Fruit fly (Drosophila melanogaster) whole organism, pupa: Measurements from ENCODE around the gene Lst8.

ENCODE experiments used
- CG10348 ChIP-seq: fragments of 200-800 bp; sonication (Bioruptor generic); IDR thresholded peaks from 2 replicates; pipeline ENCODE4 v1.3.6; 2022; ENCODE audit warnings: missing biosample characterization, missing genetic modification characterization
- CG12605 ChIP-seq: fragments of 200-800 bp; sonication (Bioruptor generic); IDR thresholded peaks from 2 replicates; pipeline ENCODE4 v1.3.6; 2022; ENCODE audit warnings: missing biosample characterization, missing genetic modification characterization
- CG13204 ChIP-seq: fragments of 200-800 bp; sonication (Bioruptor generic); optimal IDR thresholded peaks from 2 replicates; lab custom pipeline; 2018; ENCODE audit warnings: missing biosample characterization, mild to moderate bottlenecking, missing genetic modification characterization, moderate library complexity
- CG14655 ChIP-seq: fragments of 200-800 bp; sonication (Bioruptor generic); optimal IDR thresholded peaks from 3 replicates; lab custom pipeline; 2017; ENCODE audit warnings: mild to moderate bottlenecking, missing biosample characterization, missing genetic modification reagents, missing genetic modification characterization
- CG15710 ChIP-seq: fragments of 200-800 bp; sonication (Bioruptor generic); optimal IDR thresholded peaks from 2 replicates; lab custom pipeline; 2018; ENCODE audit warnings: missing biosample characterization, mild to moderate bottlenecking, missing genetic modification characterization, moderate library complexity
- CG17806 ChIP-seq: fragments of 200-800 bp; sonication (Bioruptor generic); optimal IDR thresholded peaks from 2 replicates; lab custom pipeline; 2018; ENCODE audit warnings: missing biosample characterization, mild to moderate bottlenecking, missing genetic modification characterization, moderate library complexity
- CG32121 ChIP-seq: fragments of 200-800 bp; sonication (Bioruptor generic); IDR thresholded peaks from 2 replicates; pipeline ENCODE4 v1.3.6; 2022; ENCODE audit warnings: missing biosample characterization, missing genetic modification characterization
- CG34367 ChIP-seq: fragments of 200-800 bp; sonication (Bioruptor generic); optimal IDR thresholded peaks from 2 replicates; lab custom pipeline; 2018; ENCODE audit warnings: missing biosample characterization, mild to moderate bottlenecking, missing genetic modification characterization
- CG4496 ChIP-seq: fragments of 200-800 bp; sonication (Bioruptor generic); IDR thresholded peaks from 3 replicates; pipeline ENCODE4 v1.3.6; 2022; ENCODE audit warnings: missing biosample characterization, missing genetic modification characterization
- CG8159 ChIP-seq: fragments of 200-800 bp; sonication (Bioruptor generic); optimal IDR thresholded peaks from 3 replicates; lab custom pipeline; 2018; ENCODE audit warnings: missing biosample characterization, mild to moderate bottlenecking, missing genetic modification characterization, moderate library complexity
- CG8301 ChIP-seq: fragments of 200-800 bp; sonication (Bioruptor generic); optimal IDR thresholded peaks from 2 replicates; lab custom pipeline; 2018; ENCODE audit warnings: missing biosample characterization, mild to moderate bottlenecking, missing genetic modification characterization
- CG9948 ChIP-seq: fragments of 200-800 bp; sonication (Bioruptor generic); optimal IDR thresholded peaks from 2 replicates; lab custom pipeline; 2018; ENCODE audit warnings: missing biosample characterization, mild to moderate bottlenecking, missing genetic modification characterization, moderate library complexity
- D1 ChIP-seq: fragments of 200-800 bp; sonication (Bioruptor generic); optimal IDR thresholded peaks from 2 replicates; lab custom pipeline; 2018; ENCODE audit warnings: missing biosample characterization, mild to moderate bottlenecking, missing genetic modification characterization, moderate library complexity
- EcR ChIP-seq: fragments of 200-800 bp; sonication (Bioruptor generic); optimal IDR thresholded peaks from 3 replicates; lab custom pipeline; 2019; ENCODE audit warnings: missing biosample characterization, missing genetic modification characterization, mild to moderate bottlenecking, moderate library complexity, missing genetic modification reagents
- Ets98B ChIP-seq: fragments of 200-800 bp; sonication (Bioruptor generic); IDR thresholded peaks from 2 replicates; pipeline ENCODE4 v1.3.6; 2022; ENCODE audit warnings: missing biosample characterization, missing genetic modification characterization
- Pif1A ChIP-seq: fragments of 200-800 bp; sonication (Bioruptor generic); optimal IDR thresholded peaks from 3 replicates; lab custom pipeline; 2016; ENCODE audit warnings: missing biosample characterization, missing genetic modification characterization
- Pif1B ChIP-seq: fragments of 200-800 bp; sonication (Bioruptor generic); optimal IDR thresholded peaks from 3 replicates; lab custom pipeline; 2016; ENCODE audit warnings: missing biosample characterization, missing genetic modification characterization
- Snoo ChIP-seq: fragments of 200-800 bp; sonication (Bioruptor generic); optimal IDR thresholded peaks from 3 replicates; lab custom pipeline; 2017; ENCODE audit warnings: missing biosample characterization, mild to moderate bottlenecking, missing genetic modification characterization, inconsistent platforms
- fd96Ca ChIP-seq: fragments of 200-800 bp; sonication (Bioruptor generic); IDR thresholded peaks from 3 replicates; pipeline ENCODE4 v1.3.6; 2022; ENCODE audit warnings: missing biosample characterization, missing genetic modification characterization
- gl ChIP-seq: fragments of 200-800 bp; sonication (Bioruptor generic); optimal IDR thresholded peaks from 2 replicates; lab custom pipeline; 2018; ENCODE audit warnings: missing biosample characterization, mild to moderate bottlenecking, missing genetic modification characterization
- rn ChIP-seq: fragments of 200-800 bp; sonication (Bioruptor generic); IDR thresholded peaks from 2 replicates; pipeline ENCODE4 v1.3.6; 2022; ENCODE audit warnings: missing biosample characterization, missing genetic modification characterization

Gene Lst8

dm6 chrX:9582659-9583317, 23.0 kb downstream of the Lst8 start:
- TF ChIP-seq CG8159 (tag; lab: Kevin White, UChicago) (peak; percentile 82), Pif1A (GFP tag; lab: Kevin White, UChicago) (peak; percentile 34), CG12605 (GFP tag; lab: Robert Waterston, UW) (no peak), CG15710 (peak; percentile 69), CG10348 (GFP tag; lab: Robert Waterston, UW) (no peak), CG14655 (GFP tag; lab: Kevin White, UChicago) (peak; percentile 82), Pif1B (GFP tag; lab: Kevin White, UChicago) (peak; percentile 27), CG8301 (tag; lab: Kevin White, UChicago) (peak; percentile 73), gl (tag; lab: Kevin White, UChicago) (peak; percentile 28), CG17806 (peak; percentile 63), Snoo (peak; percentile 53), Ets98B (GFP tag; lab: Robert Waterston, UW) (peak; percentile 21; the same call in 1 of the 2 replicates), CG13204 (GFP tag; lab: Kevin White, UChicago) (no peak), CG9948 (tag; lab: Kevin White, UChicago) (peak; percentile 69), rn (GFP tag; lab: Robert Waterston, UW) (no peak), D1 (no peak), CG34367 (tag; lab: Kevin White, UChicago) (peak; percentile 68), fd96Ca (GFP tag; lab: Robert Waterston, UW) (no peak), CG4496 (GFP tag; lab: Robert Waterston, UW) (peak; percentile 49; the same call in 1 of the 3 replicates), EcR (GFP tag; lab: Kevin White, UChicago) (no peak), CG32121 (0 out of 2 replicates have a peak, but pooled peaks have one; percentile 20)

dm6 chrX:9581869-9582268, 23.9 kb downstream of the Lst8 start:
- TF ChIP-seq Snoo (peak; percentile 6), CG4496 (GFP tag; lab: Robert Waterston, UW) (0 out of 3 replicates have a peak, but pooled peaks have one; percentile 8), CG32121 (no peak), CG13204 (GFP tag; lab: Kevin White, UChicago) (peak; percentile 6), EcR (GFP tag; lab: Kevin White, UChicago) (peak; percentile 79), CG34367 (tag; lab: Kevin White, UChicago) (no peak), CG17806 (no peak), CG9948 (tag; lab: Kevin White, UChicago) (no peak), D1 (no peak)

- TF ChIP-seq CG14655 (GFP tag; lab: Kevin White, UChicago) (no peak), fd96Ca (GFP tag; lab: Robert Waterston, UW) (peak; percentile 9; the same call in 1 of the 3 replicates), EcR (GFP tag; lab: Kevin White, UChicago) (peak; percentile 92), CG4496 (GFP tag; lab: Robert Waterston, UW) (0 out of 3 replicates have a peak, but pooled peaks have one; percentile 11)
Observed at dm6 chrX:9580544-9580943, 25.2 kb downstream of the Lst8 start.

- TF ChIP-seq CG8301 (tag; lab: Kevin White, UChicago) (peak; percentile 27), gl (tag; lab: Kevin White, UChicago) (no peak), EcR (GFP tag; lab: Kevin White, UChicago) (no peak), CG32121 (peak; percentile 63), Pif1A (GFP tag; lab: Kevin White, UChicago) (peak; percentile 43), CG10348 (GFP tag; lab: Robert Waterston, UW) (0 out of 2 replicates have a peak, but pooled peaks have one; percentile 18), CG17806 (peak; percentile 58), CG14655 (GFP tag; lab: Kevin White, UChicago) (peak; percentile 34), rn (GFP tag; lab: Robert Waterston, UW) (peak; percentile 56), CG8159 (tag; lab: Kevin White, UChicago) (peak; percentile 68), CG9948 (tag; lab: Kevin White, UChicago) (peak; percentile 43), CG15710 (peak; percentile 34), Pif1B (GFP tag; lab: Kevin White, UChicago) (no peak), CG34367 (tag; lab: Kevin White, UChicago) (no peak), Snoo (peak; percentile 63), CG4496 (GFP tag; lab: Robert Waterston, UW) (peak; percentile 84), Ets98B (GFP tag; lab: Robert Waterston, UW) (peak; percentile 56), fd96Ca (GFP tag; lab: Robert Waterston, UW) (peak; percentile 77)
Observed at dm6 chrX:9579918-9580521, 25.7 kb downstream of the Lst8 start, which contains the start of gene LPCAT. LPCAT (minus strand) TSS chrX:9579987.

- peak; percentile 83 for TF ChIP-seq EcR (GFP tag; lab: Kevin White, UChicago)
- peak; percentile 97 for TF ChIP-seq CG32121
- peak; percentile 99 for TF ChIP-seq Snoo
- TF ChIP-seq CG14655 (GFP tag; lab: Kevin White, UChicago): peak; percentile 99
- peak; percentile 92 for TF ChIP-seq CG10348 (GFP tag; lab: Robert Waterston, UW)
- TF ChIP-seq CG4496 (GFP tag; lab: Robert Waterston, UW): peak; percentile 99
- TF ChIP-seq Ets98B (GFP tag; lab: Robert Waterston, UW): peak; percentile 99
- peak; percentile 97 for TF ChIP-seq rn (GFP tag; lab: Robert Waterston, UW)
- peak; percentile 99 for TF ChIP-seq fd96Ca (GFP tag; lab: Robert Waterston, UW)
- TF ChIP-seq CG8301 (tag; lab: Kevin White, UChicago): peak; percentile 99
- peak; percentile 98 for TF ChIP-seq CG9948 (tag; lab: Kevin White, UChicago)
- peak; percentile 97 for TF ChIP-seq gl (tag; lab: Kevin White, UChicago)
- peak; percentile 99 for TF ChIP-seq CG15710
- TF ChIP-seq CG34367 (tag; lab: Kevin White, UChicago): peak; percentile 98
- peak; percentile 99 for TF ChIP-seq Pif1B (GFP tag; lab: Kevin White, UChicago)
- TF ChIP-seq CG8159 (tag; lab: Kevin White, UChicago): peak; percentile 98
- peak; percentile 99 for TF ChIP-seq Pif1A (GFP tag; lab: Kevin White, UChicago)
- TF ChIP-seq D1: peak; percentile 94
- peak; percentile 99 for TF ChIP-seq CG17806
- TF ChIP-seq CG12605 (GFP tag; lab: Robert Waterston, UW): peak; percentile 97
- TF ChIP-seq CG13204 (GFP tag; lab: Kevin White, UChicago): peak; percentile 94
Observed at dm6 chrX:9578696-9579509, 26.9 kb downstream of the Lst8 start.
